Fruit fly (Drosophila melanogaster): ENCODE measurements around the gene Ir7d.
A peak's percentile ranks its signal among the peaks of the same experiment; 100 is the strongest.

Gene Ir7d

DNA sequence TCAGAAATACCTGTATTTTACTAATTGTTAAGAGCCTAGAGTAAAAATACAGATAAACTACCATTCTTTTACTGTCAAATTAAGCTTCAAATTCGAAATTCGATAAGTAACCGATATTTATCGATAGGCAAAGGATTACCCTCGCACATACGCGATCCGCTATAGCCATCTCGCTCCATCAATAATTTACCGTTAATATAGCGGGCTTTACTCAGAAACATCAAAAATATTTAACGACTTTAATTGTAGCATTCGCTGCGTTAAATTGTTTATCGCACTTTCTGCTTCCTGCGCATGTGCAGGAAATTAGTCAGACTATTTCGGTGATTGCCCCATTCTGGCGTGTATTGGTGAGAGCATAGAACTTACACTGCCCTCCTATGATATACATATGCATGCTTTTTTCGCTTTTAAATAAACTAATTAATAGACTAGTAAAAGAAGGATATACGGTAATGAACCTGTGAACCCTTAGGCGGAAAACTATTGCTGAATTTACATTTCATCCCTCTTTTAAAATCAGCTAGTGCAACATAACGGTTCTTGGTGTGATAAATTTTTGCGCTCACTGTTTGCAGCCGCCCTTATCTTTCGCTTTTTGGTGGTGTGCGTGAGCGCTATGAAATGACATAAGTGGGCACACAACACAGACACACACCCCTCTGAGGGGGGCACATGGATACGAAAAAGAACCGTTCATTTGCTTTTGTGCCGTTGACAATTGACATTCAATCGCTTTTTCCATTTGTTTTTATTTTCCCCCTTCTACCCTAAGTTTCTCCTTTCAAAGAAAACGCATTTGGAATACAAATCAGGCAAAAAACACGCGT, 29.8 kb upstream of the Ir7d start, which contains the start of the genes dpr14 and spidey (continued):
- TF ChIP-seq Pdp1 (GFP tag; optimal IDR thresholded peaks at IDR 0.05) (peak; percentile 88 to 98), CG7372 (GFP tag; IDR thresholded peaks at IDR 0.05) (peak; percentile 89), CG3995 (GFP tag; optimal IDR thresholded peaks at IDR 0.05) (peak; percentile 55), ac (GFP tag; optimal IDR thresholded peaks at IDR 0.05) (peak; percentile 59), CG34224 (GFP tag; IDR thresholded peaks at IDR 0.05; ENCODE audit: partially characterized antibody) (peak; percentile 46; the same call in 1 of the 3 replicates), Sry-β (GFP tag; optimal IDR thresholded peaks at IDR 0.05) (peak; percentile 31), grn (GFP tag; optimal IDR thresholded peaks at IDR 0.05) (peak; percentile 36), CG18476 (GFP tag; optimal IDR thresholded peaks at IDR 0.05) (peak; percentile 85), Fer3 (tag; optimal IDR thresholded peaks at IDR 0.05) (peak; percentile 93), pzg (GFP tag; optimal IDR thresholded peaks at IDR 0.05) (peak; percentile 29), CG15601 (tag; optimal IDR thresholded peaks at IDR 0.05) (peak; percentile 84), nom (GFP tag; optimal IDR thresholded peaks at IDR 0.05) (peak; percentile 63), CG1602 (GFP tag; optimal IDR thresholded peaks at IDR 0.05) (peak; percentile 81), Sry-δ (GFP tag; optimal IDR thresholded peaks at IDR 0.05) (peak; percentile 45), CG10209 (GFP tag; optimal IDR thresholded peaks at IDR 0.05) (peak; percentile 89), CG9797 (GFP tag; optimal IDR thresholded peaks at IDR 0.05) (peak; percentile 22), Opbp (GFP tag; IDR thresholded peaks at IDR 0.05; ENCODE audit: partially characterized antibody) (0 out of 3 replicates have a peak, but pooled peaks have one; percentile 7), h (optimal IDR thresholded peaks at IDR 0.05) (no peak), CG1832 (GFP tag; optimal IDR thresholded peaks at IDR 0.05) (no peak), rib (GFP tag; IDR thresholded peaks at IDR 0.05) (peak; percentile 75), vnd (GFP tag; IDR thresholded peaks at IDR 0.05; ENCODE audit: partially characterized antibody) (no peak; the same call in 2 of the 3 replicates), Oaz (GFP tag; IDR thresholded peaks at IDR 0.05) (peak; percentile 86), en (GFP tag; optimal IDR thresholded peaks at IDR 0.05) (peak; percentile 38), CG10565 (GFP tag; optimal IDR thresholded peaks at IDR 0.05) (peak; percentile 31), CG8924 (tag; optimal IDR thresholded peaks at IDR 0.05) (peak; percentile 93), Lhr (GFP tag; optimal IDR thresholded peaks at IDR 0.05) (peak; percentile 57), Usf (GFP tag; optimal IDR thresholded peaks at IDR 0.05) (peak; percentile 64), Deaf1 (tag; optimal IDR thresholded peaks at IDR 0.05) (peak; percentile 69), repo (GFP tag; optimal IDR thresholded peaks at IDR 0.05) (peak; percentile 74), CG33213 (GFP tag; optimal IDR thresholded peaks at IDR 0.05) (peak; percentile 80), hkb (optimal IDR thresholded peaks at IDR 0.05) (no peak), hkb (GFP tag; IDR thresholded peaks at IDR 0.05) (peak; percentile 94), eyg (GFP tag; optimal IDR thresholded peaks at IDR 0.05) (peak; percentile 67), otp (GFP tag; IDR thresholded peaks at IDR 0.05) (peak; percentile 48; the same call in 1 of the 3 replicates), Adf1 (GFP tag; IDR thresholded peaks at IDR 0.05) (peak; percentile 83; the same call in 1 of the 2 replicates), Hr39 (optimal IDR thresholded peaks at IDR 0.05) (no peak), CG34422 (GFP tag; IDR thresholded peaks at IDR 0.05) (peak; percentile 91), Dek (tag; optimal IDR thresholded peaks at IDR 0.05) (peak; percentile 90), CG17568 (GFP tag; optimal IDR thresholded peaks at IDR 0.05) (peak; percentile 80), z (GFP tag; IDR thresholded peaks at IDR 0.05) (no peak), tna (GFP tag; IDR thresholded peaks at IDR 0.05; ENCODE audit: partially characterized antibody) (no peak), CG6813 (GFP tag; optimal IDR thresholded peaks at IDR 0.05) (peak; percentile 92), NFAT (GFP tag; IDR thresholded peaks at IDR 0.05) (peak; percentile 83), CG12236 (GFP tag; optimal IDR thresholded peaks at IDR 0.05) (peak; percentile 72), onecut (GFP tag; IDR thresholded peaks at IDR 0.05) (peak; percentile 87), CG10462 (GFP tag; optimal IDR thresholded peaks at IDR 0.05) (peak; percentile 62), CG17186 (GFP tag; optimal IDR thresholded peaks at IDR 0.05) (no peak), lab (GFP tag; optimal IDR thresholded peaks at IDR 0.05) (peak; percentile 96), run (tag; optimal IDR thresholded peaks at IDR 0.05) (peak; percentile 84)
